Fruit fly (Drosophila melanogaster) whole organism: Measurements from ENCODE around the gene ppk.

Experiments
- CG8478 ChIP-seq: fragments of >200 bp; optimal IDR thresholded peaks from 2 replicates; lab custom pipeline; 2018; ENCODE audit warnings: inconsistent platforms
- Dll ChIP-seq: fragments of >200 bp; optimal IDR thresholded peaks from 2 replicates; lab custom pipeline; 2017
- EcR ChIP-seq, 2 experiments: fragments of >200 bp; optimal IDR thresholded peaks; 2 replicates each; lab custom pipeline; 2017; ENCODE audit warnings: missing biosample characterization in 2 of 2, missing genetic modification characterization in 2 of 2, missing genetic modification reagents in 2 of 2
- pan ChIP-seq: fragments of >200 bp; optimal IDR thresholded peaks from 2 replicates; lab custom pipeline; 2017
- psq ChIP-seq: fragments of >200 bp; optimal IDR thresholded peaks from 2 replicates; lab custom pipeline; 2017
- usp ChIP-seq: fragments of >200 bp; optimal IDR thresholded peaks from 2 replicates; lab custom pipeline; 2017; ENCODE audit warnings: missing biosample characterization, missing genetic modification characterization, mixed read lengths

DNA sequence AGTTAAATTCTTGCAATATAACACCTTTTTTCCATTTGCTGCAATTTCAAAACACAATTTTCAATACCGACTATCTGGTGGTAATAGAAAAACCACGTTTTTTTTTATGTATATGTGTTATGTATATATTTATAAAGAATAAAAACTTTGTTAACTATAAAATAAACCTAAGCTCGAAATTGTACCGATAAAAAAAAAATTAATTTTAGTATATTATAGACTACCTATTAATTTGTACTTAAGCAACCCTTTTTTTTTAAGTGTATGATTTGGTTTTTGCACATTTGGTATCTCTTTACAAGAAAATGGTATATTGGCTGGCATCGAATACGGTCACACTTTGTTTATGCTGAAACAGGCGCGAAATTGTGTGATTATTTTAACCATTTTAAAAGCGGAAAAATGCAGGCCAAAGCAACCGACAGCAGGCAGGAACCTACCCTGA lies 19.2 kb downstream of the ppk start, which contains the start of gene spel1:
- no peak for TF ChIP-seq CG8478 (lab: Kevin White, UChicago)
- no peak for TF ChIP-seq usp (GFP tag; lab: Kevin White, UChicago)
- no peak for TF ChIP-seq psq
- TF ChIP-seq pan (lab: Kevin White, UChicago), result no peak
- TF ChIP-seq Dll (lab: Kevin White, UChicago), result no peak
- no peak for TF ChIP-seq EcR (GFP tag; optimal IDR thresholded peaks at IDR 0.05; lab: Kevin White, UChicago)
